Fruit fly (Drosophila melanogaster) whole organism, prepupa: ENCODE data around the gene CG6055.

Source experiments
- Blimp-1 ChIP-seq: fragments of 200-800 bp; sonication (Bioruptor generic); optimal IDR thresholded peaks from 3 replicates; lab custom pipeline; 2017; ENCODE audit warnings: missing biosample characterization, missing genetic modification characterization, mild to moderate bottlenecking, moderate library complexity, missing genetic modification reagents
- CG10631 ChIP-seq: fragments of 200-800 bp; sonication (Bioruptor generic); optimal IDR thresholded peaks from 2 replicates; lab custom pipeline; 2016; ENCODE audit warnings: missing biosample characterization, missing genetic modification characterization
- CG10669 ChIP-seq: fragments of 200-800 bp; sonication (Bioruptor generic); optimal IDR thresholded peaks from 3 replicates; lab custom pipeline; 2018; ENCODE audit warnings: missing biosample characterization, mild to moderate bottlenecking, missing genetic modification characterization, moderate library complexity
- CG11294 ChIP-seq: fragments of 200-800 bp; sonication (Bioruptor generic); IDR thresholded peaks from 2 replicates; pipeline ENCODE4 v1.3.6; 2022; ENCODE audit warnings: missing biosample characterization, missing genetic modification characterization
- CG11902 ChIP-seq: fragments of 200-800 bp; sonication (Bioruptor generic); optimal IDR thresholded peaks from 3 replicates; lab custom pipeline; 2016; ENCODE audit warnings: missing biosample characterization, missing genetic modification characterization
- CG15336 ChIP-seq: fragments of 200-800 bp; sonication (Bioruptor generic); IDR thresholded peaks from 2 replicates; pipeline ENCODE4 v1.3.6; 2022; ENCODE audit warnings: missing biosample characterization, missing genetic modification characterization
- CG1621 ChIP-seq: fragments of 200-800 bp; sonication (Bioruptor generic); optimal IDR thresholded peaks from 3 replicates; lab custom pipeline; 2018; ENCODE audit warnings: missing biosample characterization, mild to moderate bottlenecking, missing genetic modification characterization
- CG16779 ChIP-seq: fragments of 200-800 bp; sonication (Bioruptor generic); optimal IDR thresholded peaks from 3 replicates; lab custom pipeline; 2017; ENCODE audit warnings: missing biosample characterization, mild to moderate bottlenecking, missing genetic modification characterization
- CG32006 ChIP-seq: fragments of 200-800 bp; sonication (Bioruptor generic); optimal IDR thresholded peaks from 3 replicates; lab custom pipeline; 2017; ENCODE audit warnings: missing biosample characterization, mild to moderate bottlenecking, missing genetic modification characterization
- CG3919 ChIP-seq: fragments of 200-800 bp; sonication (Bioruptor generic); optimal IDR thresholded peaks from 3 replicates; lab custom pipeline; 2016; ENCODE audit warnings: missing biosample characterization, missing genetic modification characterization
- CG4318 ChIP-seq: fragments of 200-800 bp; sonication (Bioruptor generic); optimal IDR thresholded peaks from 3 replicates; lab custom pipeline; 2017; ENCODE audit warnings: missing biosample characterization, mild to moderate bottlenecking, missing genetic modification characterization
- CG6163 ChIP-seq: fragments of 200-800 bp; sonication (Bioruptor generic); IDR thresholded peaks from 3 replicates; pipeline ENCODE4 v1.3.6; 2022; ENCODE audit warnings: missing biosample characterization, missing genetic modification characterization
- CG6276 ChIP-seq: fragments of 200-800 bp; sonication (Bioruptor generic); optimal IDR thresholded peaks from 2 replicates; lab custom pipeline; 2017; ENCODE audit warnings: missing biosample characterization, mild to moderate bottlenecking, missing genetic modification characterization
- CG7368 ChIP-seq: fragments of 200-800 bp; sonication (Bioruptor generic); optimal IDR thresholded peaks from 3 replicates; lab custom pipeline; 2016; ENCODE audit warnings: missing biosample characterization, missing genetic modification characterization
- CG8119 ChIP-seq: fragments of 200-800 bp; sonication (Bioruptor generic); IDR thresholded peaks from 3 replicates; pipeline ENCODE4 v1.3.6; 2022; ENCODE audit warnings: missing biosample characterization, missing genetic modification characterization
- CG8319 ChIP-seq: fragments of 200-800 bp; sonication (Bioruptor generic); optimal IDR thresholded peaks from 3 replicates; lab custom pipeline; 2016; ENCODE audit warnings: missing biosample characterization, missing genetic modification characterization
- CG8632 ChIP-seq: fragments of 200-800 bp; sonication (Bioruptor generic); optimal IDR thresholded peaks from 3 replicates; lab custom pipeline; 2016; ENCODE audit warnings: missing biosample characterization, missing genetic modification characterization
- CG9139 ChIP-seq: fragments of 200-800 bp; sonication (Bioruptor generic); optimal IDR thresholded peaks from 3 replicates; lab custom pipeline; 2017; ENCODE audit warnings: missing biosample characterization, mild to moderate bottlenecking, missing genetic modification characterization
- Eip75B ChIP-seq: fragments of 200-800 bp; sonication (Bioruptor generic); optimal IDR thresholded peaks from 3 replicates; lab custom pipeline; 2016; ENCODE audit warnings: missing biosample characterization, missing genetic modification characterization
- Eip93F ChIP-seq: fragments of 200-800 bp; sonication (Bioruptor generic); optimal IDR thresholded peaks from 2 replicates; lab custom pipeline; 2016; ENCODE audit warnings: missing biosample characterization, mild to moderate bottlenecking, missing genetic modification characterization
- Ets96B ChIP-seq: fragments of 200-800 bp; optimal IDR thresholded peaks from 2 replicates; lab custom pipeline; 2019; ENCODE audit warnings: missing biosample characterization, mild to moderate bottlenecking, missing genetic modification characterization, moderate library complexity
- Gug ChIP-seq: fragments of 200-800 bp; sonication (Bioruptor generic); IDR thresholded peaks from 2 replicates; pipeline ENCODE4 v1.3.6; 2022; ENCODE audit warnings: missing biosample characterization, missing genetic modification characterization
- Hr38 ChIP-seq: sonication (Bioruptor generic); optimal IDR thresholded peaks from 2 replicates; lab custom pipeline; 2016; ENCODE audit warnings: missing biosample characterization, missing genetic modification characterization
- Hr39 ChIP-seq: fragments of 200-800 bp; sonication (Bioruptor generic); optimal IDR thresholded peaks from 2 replicates; lab custom pipeline; 2016; ENCODE audit warnings: missing biosample characterization, missing genetic modification characterization
- Hr4 ChIP-seq: fragments of 200-800 bp; sonication (Bioruptor generic); optimal IDR thresholded peaks from 3 replicates; lab custom pipeline; 2016; ENCODE audit warnings: missing biosample characterization, missing genetic modification characterization
- Lpt ChIP-seq: fragments of 200-800 bp; sonication (Bioruptor generic); optimal IDR thresholded peaks from 3 replicates; lab custom pipeline; 2016; ENCODE audit warnings: missing biosample characterization, missing genetic modification characterization
- OdsH ChIP-seq: fragments of 200-800 bp; sonication (Bioruptor generic); optimal IDR thresholded peaks from 3 replicates; lab custom pipeline; 2016; ENCODE audit warnings: missing biosample characterization, missing genetic modification characterization
- Sox102F ChIP-seq: fragments of 200-800 bp; sonication (Bioruptor generic); optimal IDR thresholded peaks from 2 replicates; lab custom pipeline; 2016; ENCODE audit warnings: missing biosample characterization, mild to moderate bottlenecking, missing genetic modification characterization
- Sox14 ChIP-seq: fragments of 200-800 bp; sonication (Bioruptor generic); optimal IDR thresholded peaks from 3 replicates; lab custom pipeline; 2016; ENCODE audit warnings: missing biosample characterization, missing genetic modification characterization
- Sox15 ChIP-seq: fragments of 200-800 bp; sonication (Bioruptor generic); optimal IDR thresholded peaks from 3 replicates; lab custom pipeline; 2016; ENCODE audit warnings: missing biosample characterization, missing genetic modification characterization
- achi ChIP-seq: fragments of 200-800 bp; sonication (Bioruptor generic); optimal IDR thresholded peaks from 3 replicates; lab custom pipeline; 2016; ENCODE audit warnings: missing biosample characterization, missing genetic modification characterization
- acj6 ChIP-seq: fragments of 200-800 bp; sonication (Bioruptor generic); optimal IDR thresholded peaks from 3 replicates; lab custom pipeline; 2016; ENCODE audit warnings: missing biosample characterization, missing genetic modification characterization
- dac ChIP-seq: fragments of 200-800 bp; sonication (Bioruptor generic); optimal IDR thresholded peaks from 2 replicates; lab custom pipeline; 2017; ENCODE audit warnings: missing biosample characterization, mild to moderate bottlenecking, missing genetic modification characterization
- fd59A ChIP-seq: fragments of 200-800 bp; sonication (Bioruptor generic); optimal IDR thresholded peaks from 2 replicates; lab custom pipeline; 2017; ENCODE audit warnings: missing biosample characterization, mild to moderate bottlenecking, missing genetic modification characterization, missing genetic modification reagents
- fd85E ChIP-seq: fragments of 200-800 bp; sonication (Bioruptor generic); optimal IDR thresholded peaks from 3 replicates; lab custom pipeline; 2016; ENCODE audit warnings: missing biosample characterization, missing genetic modification characterization
- fkh ChIP-seq: fragments of 200-800 bp; sonication (Bioruptor generic); optimal IDR thresholded peaks from 3 replicates; lab custom pipeline; 2017; ENCODE audit warnings: missing biosample characterization, mild to moderate bottlenecking, missing genetic modification characterization, moderate library complexity
- lz ChIP-seq: fragments of 200-800 bp; sonication (Bioruptor generic); optimal IDR thresholded peaks from 3 replicates; lab custom pipeline; 2016; ENCODE audit warnings: missing biosample characterization, missing genetic modification characterization
- net ChIP-seq: fragments of 200-800 bp; sonication (Bioruptor generic); optimal IDR thresholded peaks from 3 replicates; lab custom pipeline; 2016; ENCODE audit warnings: missing biosample characterization, missing genetic modification characterization
- pdm3 ChIP-seq: fragments of 200-800 bp; sonication (Bioruptor generic); optimal IDR thresholded peaks from 3 replicates; lab custom pipeline; 2016; ENCODE audit warnings: missing biosample characterization, missing genetic modification characterization
- salr ChIP-seq, 2 experiments: fragments of 200-800 bp; sonication (Bioruptor generic); optimal IDR thresholded peaks; 3 replicates each; lab custom pipeline; 2016 to 2018; ENCODE audit warnings: missing biosample characterization in 2 of 2, missing genetic modification characterization in 2 of 2, mild to moderate bottlenecking in 1 of 2
- spab ChIP-seq: fragments of 200-800 bp; sonication (Bioruptor generic); optimal IDR thresholded peaks from 2 replicates; lab custom pipeline; 2017; ENCODE audit warnings: missing biosample characterization, mild to moderate bottlenecking, missing genetic modification characterization, missing genetic modification reagents
- ss ChIP-seq, 2 experiments: fragments of 200-800 bp; sonication (Bioruptor generic); optimal IDR thresholded peaks; 2 replicates in 1 of 2; 3 replicates in 1 of 2; lab custom pipeline; 2017 to 2018; ENCODE audit warnings: mild to moderate bottlenecking in 2 of 2, missing biosample characterization in 2 of 2, missing genetic modification characterization in 2 of 2, moderate library complexity in 1 of 2
- svp ChIP-seq: fragments of 200-800 bp; sonication (Bioruptor generic); peaks from one replicate; lab custom pipeline; 2016; ENCODE audit warnings: missing biosample characterization, missing genetic modification characterization
- topi ChIP-seq: fragments of 200-800 bp; sonication (Bioruptor generic); optimal IDR thresholded peaks from 3 replicates; lab custom pipeline; 2016; ENCODE audit warnings: missing biosample characterization, missing genetic modification characterization

CG6055 gene

dm6 chr2L:7434737-7435356 is 31.5 kb upstream of the CG6055 start (continued):
- TF ChIP-seq svp (peak; percentile 76), Hr39 (GFP tag; lab: Kevin White, UChicago) (no peak), Sox102F (GFP tag; lab: Kevin White, UChicago) (peak; percentile 23), CG8319 (GFP tag; lab: Kevin White, UChicago) (no peak), Sox14 (GFP tag; lab: Kevin White, UChicago) (peak; percentile 44), topi (GFP tag; lab: Kevin White, UChicago) (peak; percentile 18), CG6163 (GFP tag; lab: Robert Waterston, UW) (no peak), spab (GFP tag; lab: Kevin White, UChicago) (peak; percentile 5), Blimp-1 (no peak), Eip93F (GFP tag; lab: Kevin White, UChicago) (no peak), CG32006 (GFP tag; lab: Kevin White, UChicago) (peak; percentile 23), CG15336 (GFP tag; lab: Robert Waterston, UW) (peak; percentile 67), Hr38 (GFP tag; lab: Kevin White, UChicago) (no peak), CG11902 (GFP tag; lab: Kevin White, UChicago) (no peak), dac (no peak), CG10631 (peak; percentile 21), CG8632 (GFP tag; lab: Kevin White, UChicago) (no peak), Ets96B (peak; percentile 35), ss (GFP tag; optimal IDR thresholded peaks at IDR 0.05; lab: Kevin White, UChicago) (peak; percentile 12 to 57), CG16779 (tag; lab: Kevin White, UChicago) (peak; percentile 54)

DNA sequence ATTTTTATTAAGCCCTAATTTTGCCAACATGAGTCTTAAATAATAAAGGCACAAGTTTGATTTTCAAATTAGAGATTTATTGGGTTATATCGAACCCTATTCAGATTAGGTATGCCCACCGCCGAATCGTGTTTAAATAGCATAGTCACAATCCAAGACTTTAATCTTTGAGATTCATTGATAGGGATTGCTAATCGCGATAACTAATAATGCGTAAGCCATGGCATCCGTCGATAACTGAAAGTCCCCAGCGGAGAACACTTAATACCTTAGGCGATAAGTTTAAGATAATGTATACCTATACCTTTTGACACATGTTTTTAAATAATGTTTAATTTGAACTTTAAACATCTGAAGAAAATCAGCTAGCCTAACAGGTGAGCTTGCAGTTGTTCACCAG is 30.9 kb upstream of the CG6055 start:
- TF ChIP-seq fkh (no peak), Hr4 (GFP tag; lab: Kevin White, UChicago) (no peak), CG6163 (GFP tag; lab: Robert Waterston, UW) (no peak), CG16779 (tag; lab: Kevin White, UChicago) (no peak), Blimp-1 (no peak), salr (GFP tag; optimal IDR thresholded peaks at IDR 0.05; lab: Kevin White, UChicago) (no peak), net (GFP tag; lab: Kevin White, UChicago) (no peak), Sox14 (GFP tag; lab: Kevin White, UChicago) (no peak), Hr39 (GFP tag; lab: Kevin White, UChicago) (no peak), achi (GFP tag; lab: Kevin White, UChicago) (no peak), topi (GFP tag; lab: Kevin White, UChicago) (no peak), Hr38 (GFP tag; lab: Kevin White, UChicago) (no peak), fd59A (GFP tag; lab: Kevin White, UChicago) (no peak), Sox15 (GFP tag; lab: Kevin White, UChicago) (no peak), CG10669 (GFP tag; lab: Kevin White, UChicago) (no peak), CG8632 (GFP tag; lab: Kevin White, UChicago) (no peak), CG8119 (no peak), lz (no peak), Ets96B (no peak)

DNA sequence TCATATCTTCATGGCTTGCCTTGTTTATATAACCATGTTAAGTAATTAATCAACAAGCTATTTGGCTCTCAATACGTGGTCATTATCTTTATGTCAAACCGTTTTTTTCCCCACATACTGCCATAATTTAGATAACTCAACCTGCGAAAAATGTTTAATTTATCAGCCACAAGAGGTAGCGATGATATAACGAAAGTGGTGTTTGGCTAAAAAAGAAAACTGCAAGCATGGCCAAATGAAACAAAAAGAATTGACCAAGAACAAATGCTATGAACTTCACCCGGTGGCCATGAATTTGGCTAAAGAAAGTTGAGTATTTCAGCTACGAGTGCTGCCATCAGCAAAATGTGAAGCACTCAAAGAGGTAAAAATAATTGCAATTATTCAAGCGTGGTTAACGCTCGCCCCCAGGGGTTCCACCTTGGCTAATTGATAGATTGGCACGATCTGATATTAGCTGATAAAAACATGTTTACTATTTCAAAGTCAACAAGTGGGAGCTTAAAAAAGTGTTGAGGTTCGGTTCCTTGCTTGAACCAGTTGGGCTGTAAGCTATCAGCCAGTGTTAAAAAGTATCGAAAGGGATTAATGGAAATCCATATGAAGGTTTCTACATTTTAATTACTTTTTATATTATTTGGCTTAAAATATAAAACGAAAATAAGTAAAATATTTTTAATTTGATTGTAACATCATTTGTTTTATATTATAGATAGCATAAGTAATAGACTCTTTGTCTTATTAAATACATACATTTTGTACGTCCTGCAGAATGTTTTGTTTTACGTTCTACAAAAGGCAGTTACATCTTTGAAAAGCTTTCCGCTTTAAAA is 29.6 kb upstream of the CG6055 start:
- no peak for TF ChIP-seq CG11294 (GFP tag; lab: Robert Waterston, UW)
- TF ChIP-seq CG10669 (GFP tag; lab: Kevin White, UChicago) = peak; percentile 35
- TF ChIP-seq CG4318 (GFP tag; lab: Kevin White, UChicago) = no peak
- peak; percentile 37 for TF ChIP-seq acj6 (GFP tag; lab: Kevin White, UChicago)
- no peak for TF ChIP-seq fd85E
- no peak for TF ChIP-seq Sox102F (GFP tag; lab: Kevin White, UChicago)
- TF ChIP-seq Sox15 (GFP tag; lab: Kevin White, UChicago) = no peak
- TF ChIP-seq CG6276 = no peak
- no peak for TF ChIP-seq Hr4 (GFP tag; lab: Kevin White, UChicago)
- TF ChIP-seq achi (GFP tag; lab: Kevin White, UChicago) = peak; percentile 2
- peak; percentile 19 for TF ChIP-seq OdsH (GFP tag; lab: Kevin White, UChicago)
- peak; percentile 43 for TF ChIP-seq CG7368
- TF ChIP-seq CG1621 (tag; lab: Kevin White, UChicago) = no peak
- TF ChIP-seq pdm3 (GFP tag; lab: Kevin White, UChicago) = no peak
- TF ChIP-seq CG8119 = no peak
- no peak for TF ChIP-seq CG9139
- TF ChIP-seq Gug = no peak
- TF ChIP-seq lz = no peak
- peak; percentile 1 for TF ChIP-seq CG3919 (GFP tag; lab: Kevin White, UChicago)
- no peak for TF ChIP-seq Eip75B (GFP tag; lab: Kevin White, UChicago)
- TF ChIP-seq Lpt (GFP tag; lab: Kevin White, UChicago) = no peak
- TF ChIP-seq CG8632 (GFP tag; lab: Kevin White, UChicago) = peak; percentile 7
- no peak for TF ChIP-seq Blimp-1
- TF ChIP-seq CG15336 (GFP tag; lab: Robert Waterston, UW) = no peak
